Worm (Caenorhabditis elegans) whole organism, young adult: ENCODE data around the gene F54B3.4.

Experiments used
- B0019.2 ChIP-seq: fragments of 200-800 bp; sonication (Bioruptor generic); conservative IDR thresholded peaks from 2 replicates; pipeline ENCODE4 v1.3.6; 2022; ENCODE audit warnings: missing genetic modification reagents, missing genetic modification characterization, missing compliant biosample characterization
- ama-1 ChIP-seq, 3 experiments: fragments of 150-350 bp in 1 of 3; sonication (generic microtip) in 2 of 3; optimal IDR thresholded peaks; 2 replicates each; lab custom pipeline; 2014 to 2018; ENCODE audit warnings: missing biosample characterization in 2 of 3, missing genetic modification characterization in 2 of 3, missing genetic modification reagents in 2 of 3
- atf-7 ChIP-seq: sonication (generic microtip); optimal IDR thresholded peaks from 2 replicates; lab custom pipeline; 2017; ENCODE audit warnings: mild to moderate bottlenecking, missing genetic modification characterization, missing compliant biosample characterization
- egl-44 ChIP-seq: fragments of 200-800 bp; sonication (Bioruptor generic); IDR thresholded peaks from 2 replicates; pipeline ENCODE4 v1.3.6; 2022; ENCODE audit warnings: missing genetic modification reagents, missing genetic modification characterization, missing compliant biosample characterization
- madf-3 ChIP-seq: fragments of 200-800 bp; sonication (Bioruptor generic); IDR thresholded peaks from 2 replicates; pipeline ENCODE4 v1.3.6; 2022; ENCODE audit warnings: missing genetic modification reagents, missing genetic modification characterization, missing compliant biosample characterization
- nfya-1 ChIP-seq: sonication (generic microtip); optimal IDR thresholded peaks from 2 replicates; lab custom pipeline; 2017; ENCODE audit warnings: antibody characterized with exemption, missing compliant biosample characterization, missing genetic modification characterization, borderline replicate concordance; ENCODE audit not compliant: insufficient read depth
- nfyb-1 ChIP-seq: fragments of 200-800 bp; sonication (Bioruptor generic); IDR thresholded peaks from 2 replicates; pipeline ENCODE4 v1.3.6; 2022; ENCODE audit warnings: missing genetic modification reagents, missing genetic modification characterization, missing compliant biosample characterization
- nhr-120 ChIP-seq: fragments of 200-800 bp; sonication (Bioruptor generic); IDR thresholded peaks from 2 replicates; pipeline ENCODE4 v1.3.6; 2022; ENCODE audit warnings: missing genetic modification characterization, missing compliant biosample characterization
- nhr-179 ChIP-seq: sonication (generic microtip); optimal IDR thresholded peaks from 2 replicates; lab custom pipeline; 2016; ENCODE audit warnings: mild to moderate bottlenecking, missing genetic modification characterization, missing compliant biosample characterization
- pha-4 ChIP-seq: fragments of 150-350 bp; sonication (generic microtip); optimal IDR thresholded peaks from 2 replicates; lab custom pipeline; 2014; ENCODE audit warnings: missing biosample characterization, missing genetic modification reagents, missing genetic modification characterization
- unc-130 ChIP-seq: sonication (generic microtip); optimal IDR thresholded peaks from 2 replicates; lab custom pipeline; 2016; ENCODE audit warnings: missing genetic modification reagents, missing genetic modification characterization, missing compliant biosample characterization
- zim-3 ChIP-seq: sonication (generic microtip); optimal IDR thresholded peaks from 2 replicates; lab custom pipeline; 2017; ENCODE audit warnings: mild to moderate bottlenecking, missing genetic modification characterization, moderate library complexity, missing compliant biosample characterization
- ztf-26 ChIP-seq: sonication (generic microtip); optimal IDR thresholded peaks from 2 replicates; lab custom pipeline; 2017; ENCODE audit warnings: missing genetic modification characterization, missing compliant biosample characterization
- ztf-28 ChIP-seq: fragments of 200-800 bp; sonication (Bioruptor generic); IDR thresholded peaks from 2 replicates; pipeline ENCODE4 v1.3.6; 2022; ENCODE audit warnings: missing genetic modification reagents, missing genetic modification characterization, missing compliant biosample characterization

ce11 chrII:10242294-10242693 lies 28.7 kb downstream of the F54B3.4 start, which contains the start of gene mrps-14:
- TF ChIP-seq unc-130 (GFP tag; lab: Kevin White, UChicago) = no peak
- no peak for TF ChIP-seq egl-44 (GFP tag; lab: Robert Waterston, UW)
- no peak for TF ChIP-seq zim-3 (tag; lab: Kevin White, UChicago)
- no peak for TF ChIP-seq madf-3 (GFP tag; lab: Robert Waterston, UW)
- TF ChIP-seq nhr-120 (GFP tag; lab: Robert Waterston, UW) = no peak
- no peak for TF ChIP-seq ama-1 (optimal IDR thresholded peaks at IDR 0.05; lab: Kevin White, UChicago)
- peak in 1 of 2 experiments; percentile 83 for TF ChIP-seq ama-1 (GFP tag; optimal IDR thresholded peaks at IDR 0.05; lab: Kevin White, UChicago)
- no peak for TF ChIP-seq ztf-26 (tag; lab: Kevin White, UChicago)
- TF ChIP-seq nfya-1 (tag; lab: Kevin White, UChicago) = no peak
- TF ChIP-seq nfyb-1 (GFP tag; lab: Robert Waterston, UW) = 0 out of 2 replicates have a peak, but pooled peaks have one; percentile 21
- TF ChIP-seq nhr-179 (tag; lab: Kevin White, UChicago) = no peak
- TF ChIP-seq ztf-28 (GFP tag; lab: Robert Waterston, UW) = no peak
- TF ChIP-seq atf-7 = no peak
- no peak for TF ChIP-seq B0019.2 (GFP tag; lab: Robert Waterston, UW)
- no peak for TF ChIP-seq pha-4 (tag; lab: Kevin White, UChicago)
